Worm (Caenorhabditis elegans) whole organism, young adult: ENCODE data around the gene ceh-43.

Source experiments
- F49E8.2 ChIP-seq: sonication (generic microtip); optimal IDR thresholded peaks from 3 replicates; lab custom pipeline; 2017; ENCODE audit warnings: missing genetic modification characterization, mild to moderate bottlenecking, missing compliant biosample characterization, antibody characterized with exemption, moderate library complexity; ENCODE audit not compliant: insufficient read depth
- nhr-27 ChIP-seq: fragments of 200-800 bp; sonication (Bioruptor generic); optimal IDR thresholded peaks from 2 replicates; lab custom pipeline; 2018; ENCODE audit warnings: mild to moderate bottlenecking, missing genetic modification characterization, moderate library complexity, missing compliant biosample characterization

DNA sequence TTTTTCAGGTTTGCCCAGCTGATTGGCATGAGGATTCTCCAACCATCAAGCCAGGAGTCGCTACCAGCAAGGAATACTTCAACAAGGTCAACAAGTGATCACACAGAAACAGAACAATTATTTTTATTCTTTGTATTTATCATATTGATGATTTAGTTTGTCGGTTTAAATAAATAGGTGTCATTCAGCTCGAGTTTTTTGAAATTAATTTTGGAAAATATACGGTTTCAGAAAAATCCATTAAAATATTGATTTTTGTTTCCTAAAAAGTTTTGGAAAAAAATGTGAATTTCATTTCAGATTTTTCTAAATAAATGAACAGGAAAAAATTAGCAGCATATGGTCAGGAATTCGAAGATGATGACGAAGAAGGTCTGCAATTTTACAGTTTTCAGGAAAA lies 41.5 kb downstream of the ceh-43 start, which contains the start of gene gpch-1:
- TF ChIP-seq F49E8.2 (tag; lab: Kevin White, UChicago) (no peak), nhr-27 (tag; lab: Kevin White, UChicago) (no peak)
